Fruit fly (Drosophila melanogaster): ENCODE results near the gene Prosbeta6.

Gene Prosbeta6

DNA sequence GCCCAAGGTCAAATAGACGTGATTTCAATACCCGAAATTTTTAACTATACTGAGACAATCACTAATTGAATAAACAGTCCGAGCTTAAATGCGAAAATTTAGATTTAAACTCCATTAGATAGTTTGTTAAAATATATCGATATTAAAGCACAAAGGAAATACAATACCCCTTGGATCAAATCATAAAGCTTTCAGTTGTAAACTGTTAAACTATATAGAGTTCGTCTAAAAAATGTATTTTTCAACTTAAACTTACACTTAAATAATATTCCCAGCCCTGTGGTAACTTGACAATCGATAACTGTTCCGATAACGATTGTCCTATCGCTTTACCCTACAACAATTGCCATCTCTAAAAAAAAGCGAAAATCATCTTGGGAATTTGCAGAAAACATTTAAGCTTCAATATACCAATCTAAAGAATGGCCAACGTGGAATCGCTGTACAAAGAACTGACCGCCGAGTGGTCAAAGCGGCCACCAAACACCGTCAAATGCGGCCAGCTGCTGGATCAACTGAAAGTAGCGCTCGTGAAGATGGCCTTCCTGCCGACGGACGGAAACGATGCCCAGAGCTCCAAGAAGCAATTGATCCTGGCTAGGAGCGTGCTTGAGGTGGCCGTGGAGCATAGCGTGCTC is 27.4 kb downstream of the Prosbeta6 start, which contains the start of gene Rpn12 (continued):
- TF ChIP-seq CG3032 (tag; optimal IDR thresholded peaks at IDR 0.05) (peak; percentile 38), CG8319 (GFP tag; optimal IDR thresholded peaks at IDR 0.05) (no peak), Sox15 (GFP tag; optimal IDR thresholded peaks at IDR 0.05) (no peak), CG10669 (GFP tag; optimal IDR thresholded peaks at IDR 0.05) (no peak), CG6808 (GFP tag; optimal IDR thresholded peaks at IDR 0.05) (no peak), fd85E (GFP tag; optimal IDR thresholded peaks at IDR 0.05) (no peak), fd59A (GFP tag; optimal IDR thresholded peaks at IDR 0.05) (no peak), eg (GFP tag; IDR thresholded peaks at IDR 0.05) (no peak), net (GFP tag; optimal IDR thresholded peaks at IDR 0.05) (no peak), CG8119 (GFP tag; IDR thresholded peaks at IDR 0.05) (no peak), dac (GFP tag; optimal IDR thresholded peaks at IDR 0.05) (no peak)

dm6 chr3L:16581201-16581705 is 29.0 kb downstream of the Prosbeta6 start, which contains the start of gene Smn:
Gene Smn, minus strand, starts transcription at chr3L:16581547.
- TF ChIP-seq CG9139 (GFP tag; optimal IDR thresholded peaks at IDR 0.05) = no peak
- peak; percentile 34 for TF ChIP-seq CG11762 (GFP tag; optimal IDR thresholded peaks at IDR 0.05; ENCODE audit: insufficient read depth)
- TF ChIP-seq CG6808 (GFP tag; optimal IDR thresholded peaks at IDR 0.05) = peak; percentile 2
- no peak for TF ChIP-seq Sox102F (GFP tag; optimal IDR thresholded peaks at IDR 0.05)
- no peak for TF ChIP-seq CG16779 (tag; optimal IDR thresholded peaks at IDR 0.05)
- TF ChIP-seq Met (GFP tag; optimal IDR thresholded peaks at IDR 0.05) = peak; percentile 69
- peak; percentile 81 for TF ChIP-seq fkh (GFP tag; optimal IDR thresholded peaks at IDR 0.05)
- peak in 1 of 2 experiments; percentile 53 for TF ChIP-seq salr (GFP tag; optimal IDR thresholded peaks at IDR 0.05)
- TF ChIP-seq CG11902 (GFP tag; optimal IDR thresholded peaks at IDR 0.05) = peak; percentile 41
- TF ChIP-seq Smox (GFP tag; optimal IDR thresholded peaks at IDR 0.05) = peak; percentile 60
- no peak for TF ChIP-seq CG6163 (GFP tag; IDR thresholded peaks at IDR 0.05)
- TF ChIP-seq CG8319 (GFP tag; optimal IDR thresholded peaks at IDR 0.05) = peak; percentile 38
- TF ChIP-seq CG3032 (tag; optimal IDR thresholded peaks at IDR 0.05) = peak; percentile 50
- no peak for TF ChIP-seq CG6854 (GFP tag; optimal IDR thresholded peaks at IDR 0.05)
- TF ChIP-seq Hr4 (GFP tag; optimal IDR thresholded peaks at IDR 0.05) = peak; percentile 60
- TF ChIP-seq Lpt (GFP tag; optimal IDR thresholded peaks at IDR 0.05) = peak; percentile 38
- no peak for TF ChIP-seq fd85E (GFP tag; optimal IDR thresholded peaks at IDR 0.05)
- peak; percentile 72 for TF ChIP-seq pdm3 (GFP tag; optimal IDR thresholded peaks at IDR 0.05)
- TF ChIP-seq Eip75B (GFP tag; optimal IDR thresholded peaks at IDR 0.05) = peak; percentile 69
- TF ChIP-seq achi (GFP tag; optimal IDR thresholded peaks at IDR 0.05) = peak; percentile 57
- no peak for TF ChIP-seq net (GFP tag; optimal IDR thresholded peaks at IDR 0.05)
- peak; percentile 61 for TF ChIP-seq CG3919 (GFP tag; optimal IDR thresholded peaks at IDR 0.05)
- TF ChIP-seq dac (GFP tag; optimal IDR thresholded peaks at IDR 0.05) = no peak
- TF ChIP-seq CG8119 (GFP tag; IDR thresholded peaks at IDR 0.05) = no peak; the same call in 1 of the 3 replicates
- peak; percentile 36 for TF ChIP-seq Blimp-1 (GFP tag; optimal IDR thresholded peaks at IDR 0.05)
- TF ChIP-seq OdsH (GFP tag; optimal IDR thresholded peaks at IDR 0.05) = peak; percentile 71
- TF ChIP-seq CG6276 (GFP tag; optimal IDR thresholded peaks at IDR 0.05) = no peak
- TF ChIP-seq CG1621 (tag; optimal IDR thresholded peaks at IDR 0.05) = no peak
- TF ChIP-seq Eip78C (GFP tag) = peak; percentile 87
- peak; percentile 33 for TF ChIP-seq Sox15 (GFP tag; optimal IDR thresholded peaks at IDR 0.05)
- TF ChIP-seq Sox14 (GFP tag; optimal IDR thresholded peaks at IDR 0.05) = peak; percentile 54
- TF ChIP-seq Hr39 (GFP tag; optimal IDR thresholded peaks at IDR 0.05) = peak; percentile 69
- TF ChIP-seq CG8632 (GFP tag; optimal IDR thresholded peaks at IDR 0.05) = peak; percentile 55
- TF ChIP-seq lz (GFP tag; optimal IDR thresholded peaks at IDR 0.05) = peak; percentile 67
- TF ChIP-seq CG6792 (GFP tag; optimal IDR thresholded peaks at IDR 0.05) = peak; percentile 52
- peak; percentile 32 for TF ChIP-seq fd59A (GFP tag; optimal IDR thresholded peaks at IDR 0.05)
- peak; percentile 51 for TF ChIP-seq CG7368 (GFP tag; optimal IDR thresholded peaks at IDR 0.05)
- no peak; the same call in 2 of the 3 replicates for TF ChIP-seq eg (GFP tag; IDR thresholded peaks at IDR 0.05)
- peak; percentile 63 for TF ChIP-seq acj6 (GFP tag; optimal IDR thresholded peaks at IDR 0.05)
- TF ChIP-seq CG32006 (GFP tag; optimal IDR thresholded peaks at IDR 0.05) = no peak
- peak; percentile 68 for TF ChIP-seq Ets21C (GFP tag; optimal IDR thresholded peaks at IDR 0.05)
- TF ChIP-seq svp (GFP tag) = no peak
- TF ChIP-seq CG11294 (GFP tag; IDR thresholded peaks at IDR 0.05) = no peak
- peak; percentile 40 for TF ChIP-seq Ets96B (tag; optimal IDR thresholded peaks at IDR 0.05)
- TF ChIP-seq dsx (GFP tag; optimal IDR thresholded peaks at IDR 0.05; ENCODE audit: poor library complexity, severe bottlenecking) = no peak
- TF ChIP-seq Eip93F (GFP tag; optimal IDR thresholded peaks at IDR 0.05) = no peak

All from whole organism, prepupa.